Fruit fly (Drosophila melanogaster): Measurements from ENCODE around the gene TrissinR.

Gene TrissinR

DNA sequence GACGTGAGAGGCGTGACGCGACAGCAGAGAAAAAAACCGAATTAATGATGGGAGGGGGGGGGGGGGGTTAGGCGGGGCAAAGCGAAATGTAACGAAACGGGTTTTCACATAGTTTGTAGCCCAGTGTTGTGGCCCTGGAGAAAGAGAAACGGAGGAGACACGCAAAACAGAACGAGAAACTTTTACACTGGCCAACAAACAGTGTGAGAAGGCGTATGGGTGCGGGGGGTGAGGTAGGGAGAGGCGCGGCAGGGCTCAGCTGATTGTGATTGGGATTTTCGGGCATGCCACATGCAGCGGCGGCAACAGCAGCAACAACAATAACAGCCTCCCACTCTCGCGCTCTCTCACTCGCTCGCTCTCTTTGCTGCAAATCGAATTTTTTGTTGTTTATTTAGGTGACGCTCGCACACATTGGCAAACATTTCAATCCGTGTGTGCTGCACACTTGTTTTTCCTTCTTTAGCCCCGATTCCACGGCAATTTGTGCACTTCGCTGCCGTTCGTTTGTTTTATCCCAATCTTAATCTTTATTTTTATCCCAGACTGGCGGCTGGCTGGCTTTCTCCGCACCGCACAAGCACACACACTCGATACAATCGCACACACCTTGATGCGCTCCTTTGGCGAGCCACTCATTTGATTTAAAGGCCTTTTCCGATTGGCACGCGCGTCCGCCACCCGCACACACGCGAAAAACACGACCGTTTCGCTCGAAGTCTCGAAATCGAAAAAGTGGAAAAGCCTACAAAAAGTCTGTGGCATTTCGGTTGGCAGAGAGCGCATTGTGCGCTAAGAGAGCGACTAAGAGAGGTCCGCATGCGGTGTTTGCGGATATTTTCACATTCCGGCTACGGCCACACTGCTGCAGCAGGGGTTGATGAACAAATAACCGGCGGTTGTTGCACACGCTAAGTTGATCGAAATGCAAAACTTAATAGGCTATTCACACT lies 24.1 kb upstream of the TrissinR start, which contains the start of gene CG9171:
TSS of gene CG9171 (minus strand) at position 819 of the 953 bp plus-strand sequence.
- TF ChIP-seq Myc (optimal IDR thresholded peaks at IDR 0.05), result no peak
- TF ChIP-seq psq (optimal IDR thresholded peaks at IDR 0.05), result no peak
- TF ChIP-seq h (optimal IDR thresholded peaks at IDR 0.05), result no peak
- no peak for TF ChIP-seq insv (optimal IDR thresholded peaks at IDR 0.05)
- TF ChIP-seq ttk (optimal IDR thresholded peaks at IDR 0.05), result no peak
- no peak for TF ChIP-seq Sin3A (optimal IDR thresholded peaks at IDR 0.05)

DNA sequence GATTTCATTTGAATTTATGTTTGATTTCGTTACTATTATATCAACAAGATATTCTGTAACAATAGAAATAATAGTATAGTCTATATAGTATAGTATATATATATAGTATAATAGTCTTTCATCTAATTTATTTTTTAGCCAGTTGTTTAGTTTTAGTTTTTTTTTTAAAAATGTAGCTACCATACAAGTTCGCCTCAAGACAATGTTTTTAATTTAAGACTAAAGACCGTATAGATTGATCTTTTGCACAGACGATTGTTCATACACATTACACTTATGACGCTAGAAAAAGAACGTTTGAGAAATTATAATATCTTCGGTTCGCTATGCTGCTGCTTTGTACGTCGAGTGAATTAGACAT lies 23.4 kb upstream of the TrissinR start:
- TF ChIP-seq ttk (optimal IDR thresholded peaks at IDR 0.05), result no peak
- no peak for TF ChIP-seq h (optimal IDR thresholded peaks at IDR 0.05)
- TF ChIP-seq Sin3A (optimal IDR thresholded peaks at IDR 0.05), result no peak
- TF ChIP-seq psq (optimal IDR thresholded peaks at IDR 0.05), result no peak
- TF ChIP-seq insv (optimal IDR thresholded peaks at IDR 0.05), result no peak
- TF ChIP-seq Myc (optimal IDR thresholded peaks at IDR 0.05), result no peak

DNA sequence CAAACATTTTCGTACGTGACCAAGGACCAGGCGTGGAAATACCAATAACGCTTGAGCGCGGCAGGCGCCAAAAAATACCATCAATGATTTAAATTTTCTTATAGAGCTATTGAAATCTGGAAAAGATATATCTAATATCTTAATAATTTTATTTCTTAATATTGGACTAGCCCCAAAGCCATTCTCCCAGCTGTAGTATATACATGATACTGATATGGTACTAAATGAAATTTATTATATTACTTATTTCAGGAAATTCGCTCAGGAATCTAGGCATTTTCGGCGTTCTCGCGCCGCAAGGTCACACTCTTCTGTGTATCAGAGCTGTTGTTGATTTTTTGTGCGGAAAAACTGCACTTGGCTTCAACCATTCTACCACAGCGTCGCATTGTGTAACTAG lies 21.9 kb upstream of the TrissinR start, which contains the start of the genes CG14005 and CG7239:
TSS of gene CG14005 (minus strand) at position 50 of the 400 bp plus-strand sequence.
TSS of gene CG7239 (plus strand) at position 295 of the 400 bp plus-strand sequence.
- TF ChIP-seq h (optimal IDR thresholded peaks at IDR 0.05), result no peak
- TF ChIP-seq Myc (optimal IDR thresholded peaks at IDR 0.05), result no peak
- no peak for TF ChIP-seq ttk (optimal IDR thresholded peaks at IDR 0.05)
- no peak for TF ChIP-seq Sin3A (optimal IDR thresholded peaks at IDR 0.05)
- TF ChIP-seq psq (optimal IDR thresholded peaks at IDR 0.05), result no peak
- TF ChIP-seq insv (optimal IDR thresholded peaks at IDR 0.05), result no peak

DNA sequence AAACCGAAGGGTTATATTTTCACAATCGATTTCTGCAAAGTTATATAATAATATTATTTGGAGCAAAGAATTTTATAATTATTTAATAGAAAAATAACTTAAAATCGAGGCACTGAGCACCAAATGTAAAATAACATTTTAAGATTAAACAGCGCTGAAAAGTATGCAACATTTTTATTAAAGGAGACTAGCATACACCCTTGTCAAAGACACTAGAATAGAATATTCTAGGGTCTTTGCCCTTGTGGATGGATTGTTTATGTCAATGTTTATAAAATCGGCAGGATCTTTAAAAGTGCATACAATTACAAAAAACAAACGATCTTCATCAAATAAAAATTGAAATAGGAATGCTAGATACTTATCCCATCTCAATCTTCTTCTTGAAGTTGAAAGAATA lies 19.7 kb upstream of the TrissinR start:
- TF ChIP-seq insv (optimal IDR thresholded peaks at IDR 0.05) (no peak), h (optimal IDR thresholded peaks at IDR 0.05) (no peak), ttk (optimal IDR thresholded peaks at IDR 0.05) (no peak), Myc (optimal IDR thresholded peaks at IDR 0.05) (no peak), Sin3A (optimal IDR thresholded peaks at IDR 0.05) (no peak), psq (optimal IDR thresholded peaks at IDR 0.05) (no peak)

DNA sequence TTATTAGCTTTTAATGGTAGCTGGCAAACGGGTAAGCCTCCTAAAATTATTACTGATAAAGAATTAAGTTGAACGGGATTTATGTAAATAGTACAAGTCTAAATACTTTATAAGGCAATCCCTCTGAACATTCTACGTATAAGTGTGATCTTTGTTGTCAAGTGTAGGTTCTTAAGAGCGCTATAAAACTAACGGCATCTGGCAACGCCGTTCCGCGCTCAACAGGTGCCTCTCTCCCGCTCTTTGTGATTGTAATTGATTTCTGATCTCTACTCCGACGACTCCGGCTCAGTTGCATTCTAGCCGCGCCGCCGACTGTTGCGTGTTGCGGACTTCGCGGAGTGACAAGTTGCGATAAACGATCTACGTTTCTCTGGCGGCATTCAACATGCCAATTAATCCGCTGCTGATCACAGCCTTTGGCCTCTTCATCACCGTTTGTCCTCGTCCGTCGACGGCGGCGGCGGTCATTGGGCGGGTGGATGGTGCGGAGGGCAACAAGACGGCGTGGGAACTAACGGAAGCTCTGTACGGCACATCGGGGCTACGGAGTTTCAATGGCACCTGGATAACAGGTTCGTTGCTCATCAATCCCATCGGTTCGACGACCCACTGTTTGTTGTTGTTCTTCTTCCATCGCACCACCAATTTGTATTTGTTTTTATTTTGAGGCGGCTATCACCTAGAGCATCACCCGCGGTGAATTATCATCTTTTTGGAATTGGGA lies 18.6 kb upstream of the TrissinR start, which contains the start of gene CG11034:
TSS of gene CG11034 (plus strand) at position 305 of the 727 bp plus-strand sequence.
- no peak for TF ChIP-seq Myc (optimal IDR thresholded peaks at IDR 0.05)
- TF ChIP-seq Sin3A (optimal IDR thresholded peaks at IDR 0.05), result no peak
- TF ChIP-seq insv (optimal IDR thresholded peaks at IDR 0.05), result no peak
- TF ChIP-seq ttk (optimal IDR thresholded peaks at IDR 0.05), result no peak
- no peak for TF ChIP-seq psq (optimal IDR thresholded peaks at IDR 0.05)
- no peak for TF ChIP-seq h (optimal IDR thresholded peaks at IDR 0.05)

DNA sequence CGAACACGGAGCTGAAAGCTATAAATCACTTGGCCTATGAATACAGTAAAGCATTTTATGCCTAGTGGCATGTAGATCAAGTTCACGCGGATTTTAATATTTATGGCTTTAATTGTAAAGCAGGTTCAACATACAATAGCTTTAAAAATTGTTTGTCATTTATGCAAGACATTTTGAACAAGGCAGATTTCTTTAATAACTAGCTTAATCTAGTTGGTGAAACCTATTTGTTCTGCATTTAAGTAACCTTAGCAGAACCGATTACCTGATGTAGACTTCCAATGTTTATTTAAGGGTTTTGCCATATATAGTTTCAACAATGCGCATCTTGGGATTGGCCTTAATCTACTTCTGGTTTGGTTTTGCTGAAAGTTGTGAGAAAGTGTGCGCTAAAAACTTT lies 12.5 kb upstream of the TrissinR start, which contains the start of gene CG43307:
TSS of gene CG43307 (plus strand) at position 301 of the 400 bp plus-strand sequence.
- no peak for TF ChIP-seq Myc (optimal IDR thresholded peaks at IDR 0.05)
- no peak for TF ChIP-seq ttk (optimal IDR thresholded peaks at IDR 0.05)
- no peak for TF ChIP-seq Sin3A (optimal IDR thresholded peaks at IDR 0.05)

DNA sequence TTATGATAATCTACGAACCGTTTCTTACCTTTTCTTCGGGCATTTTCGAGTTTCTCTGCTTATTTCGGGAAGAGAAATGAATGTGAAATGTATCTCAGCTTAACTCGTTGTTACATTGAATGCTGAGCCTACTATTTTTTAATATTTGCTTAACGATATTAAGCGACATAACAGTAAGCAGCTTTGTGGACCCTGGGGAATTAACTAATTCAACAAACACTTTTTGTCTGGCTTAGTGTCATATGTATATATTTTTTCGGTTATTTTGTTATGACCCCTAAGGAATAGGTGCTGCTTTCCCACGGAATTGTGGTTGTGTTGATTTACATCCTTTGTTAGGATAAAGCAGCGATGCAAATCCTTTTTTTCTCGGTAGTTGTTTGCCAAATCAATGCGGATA lies 5.5 kb upstream of the TrissinR start, which contains the start of gene COX6CL:
TSS of gene COX6CL (minus strand) at position 101 of the 400 bp plus-strand sequence.
- TF ChIP-seq psq (optimal IDR thresholded peaks at IDR 0.05) (no peak), insv (optimal IDR thresholded peaks at IDR 0.05) (no peak), Sin3A (optimal IDR thresholded peaks at IDR 0.05) (no peak), Myc (optimal IDR thresholded peaks at IDR 0.05) (no peak), h (optimal IDR thresholded peaks at IDR 0.05) (no peak), ttk (optimal IDR thresholded peaks at IDR 0.05) (no peak)

DNA sequence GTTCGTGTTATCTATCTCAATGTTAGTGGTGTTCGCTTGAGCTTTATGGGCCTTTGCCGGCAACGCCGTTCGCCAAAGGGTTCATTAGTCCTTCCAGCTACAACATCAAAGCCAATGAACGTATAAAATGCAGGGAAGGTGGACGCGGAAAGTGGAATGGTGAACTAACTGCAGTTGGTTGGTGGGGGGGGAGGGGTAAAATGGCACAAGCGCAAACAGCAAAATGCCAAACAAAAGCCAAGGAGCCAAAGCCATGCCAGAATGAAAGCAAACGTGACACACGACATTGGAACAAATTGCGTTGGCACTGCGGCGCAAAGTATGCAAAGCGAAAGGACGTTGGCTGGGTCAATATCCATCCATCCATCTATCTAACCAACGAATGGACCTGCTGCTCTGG lies 2.9 kb upstream of the TrissinR start:
- TF ChIP-seq psq (optimal IDR thresholded peaks at IDR 0.05) (no peak), ttk (optimal IDR thresholded peaks at IDR 0.05) (no peak), Sin3A (optimal IDR thresholded peaks at IDR 0.05) (no peak), insv (optimal IDR thresholded peaks at IDR 0.05) (no peak), Myc (optimal IDR thresholded peaks at IDR 0.05) (no peak), h (optimal IDR thresholded peaks at IDR 0.05) (no peak)

DNA sequence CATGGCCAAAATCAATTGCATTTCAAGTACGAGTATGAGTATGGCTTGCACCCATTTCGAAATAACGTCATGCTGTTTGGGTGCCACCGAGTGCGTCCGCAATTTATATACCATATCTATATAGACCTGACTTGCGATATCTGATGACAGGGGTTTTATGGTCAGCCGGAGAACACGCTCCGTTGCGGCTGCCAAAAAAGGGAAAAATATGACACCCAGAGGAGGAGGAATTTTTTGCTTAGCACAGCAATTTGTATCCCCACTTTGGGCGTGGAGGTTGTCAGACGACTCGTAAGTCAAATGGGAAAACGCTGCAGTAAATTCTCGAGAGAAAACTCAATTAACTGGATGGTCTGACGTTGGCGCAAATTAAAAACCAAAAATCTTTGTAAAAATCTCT lies 33.0 kb downstream of the TrissinR start:
- TF ChIP-seq Myc (optimal IDR thresholded peaks at IDR 0.05) (no peak), insv (optimal IDR thresholded peaks at IDR 0.05) (no peak), Sin3A (optimal IDR thresholded peaks at IDR 0.05) (no peak), psq (optimal IDR thresholded peaks at IDR 0.05) (no peak), ttk (optimal IDR thresholded peaks at IDR 0.05) (no peak), h (optimal IDR thresholded peaks at IDR 0.05) (no peak)

DNA sequence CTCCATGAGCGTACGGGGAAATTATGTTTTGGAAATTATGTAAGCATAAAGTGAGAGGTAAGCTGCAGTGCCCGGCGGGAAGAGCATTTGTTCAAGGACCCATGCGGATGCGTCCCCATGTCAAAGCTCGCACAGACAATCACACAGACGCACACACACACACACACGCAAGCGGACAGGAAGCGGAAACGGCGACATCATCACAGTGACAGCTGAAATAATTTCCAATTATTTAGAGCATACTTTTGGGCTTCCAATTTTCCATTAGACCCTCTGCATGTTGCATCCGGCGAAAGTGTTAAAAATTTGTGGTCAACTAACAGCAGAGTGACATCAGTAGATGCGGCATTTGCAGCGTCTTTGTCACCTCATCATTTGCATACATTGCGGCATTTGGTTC lies 43.0 kb downstream of the TrissinR start:
- TF ChIP-seq Myc (optimal IDR thresholded peaks at IDR 0.05), result no peak
- no peak for TF ChIP-seq h (optimal IDR thresholded peaks at IDR 0.05)
- TF ChIP-seq psq (optimal IDR thresholded peaks at IDR 0.05), result no peak
- no peak for TF ChIP-seq insv (optimal IDR thresholded peaks at IDR 0.05)
- TF ChIP-seq ttk (optimal IDR thresholded peaks at IDR 0.05), result no peak
- TF ChIP-seq Sin3A (optimal IDR thresholded peaks at IDR 0.05), result no peak

DNA sequence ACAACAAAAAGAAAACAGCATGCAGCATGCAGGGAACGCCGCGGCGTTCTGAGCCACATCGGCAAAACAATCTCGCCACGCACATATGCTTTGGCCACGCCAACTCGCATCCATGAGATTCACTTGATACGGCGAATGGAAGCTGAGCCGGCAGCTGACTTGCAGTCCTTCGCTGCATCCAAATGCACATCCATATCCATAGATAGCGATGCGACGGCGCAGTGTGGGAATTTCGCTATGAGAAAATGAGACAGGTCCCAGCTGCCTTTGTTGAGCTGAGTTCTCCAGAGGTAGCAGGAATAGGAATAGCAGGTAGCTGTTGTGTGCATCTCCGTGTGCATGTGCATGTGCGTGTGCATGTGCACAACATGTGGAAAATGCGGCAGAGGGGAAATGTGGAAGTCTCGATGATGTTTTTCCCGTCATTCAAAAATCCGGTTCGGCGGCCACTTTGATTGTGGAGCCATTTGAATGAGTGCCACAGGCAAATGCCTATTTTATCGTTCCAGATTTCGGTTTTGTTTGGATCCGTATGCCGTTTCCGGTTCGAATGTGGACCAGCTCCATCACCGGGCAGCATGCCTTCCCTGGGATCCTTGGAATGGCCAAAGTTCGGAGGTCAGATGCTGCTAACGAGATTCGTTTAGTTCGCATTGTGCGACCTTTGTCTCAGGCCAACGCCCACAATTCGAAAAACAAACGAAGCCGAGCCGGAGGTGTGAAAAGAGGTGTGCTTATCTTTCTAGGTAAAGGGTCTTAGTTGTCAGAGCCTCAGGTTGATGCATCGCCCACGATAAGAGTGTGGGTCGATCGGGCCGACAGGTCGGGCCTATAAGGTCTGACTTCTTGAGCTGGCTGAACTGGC lies 47.3 kb downstream of the TrissinR start:
- TF ChIP-seq psq (optimal IDR thresholded peaks at IDR 0.05) (no peak), ttk (optimal IDR thresholded peaks at IDR 0.05) (no peak), Myc (optimal IDR thresholded peaks at IDR 0.05) (no peak), Sin3A (optimal IDR thresholded peaks at IDR 0.05) (no peak), h (optimal IDR thresholded peaks at IDR 0.05) (no peak)
